Worm (Caenorhabditis elegans): ENCODE data around the gene C14E2.11.

Gene C14E2.11

DNA sequence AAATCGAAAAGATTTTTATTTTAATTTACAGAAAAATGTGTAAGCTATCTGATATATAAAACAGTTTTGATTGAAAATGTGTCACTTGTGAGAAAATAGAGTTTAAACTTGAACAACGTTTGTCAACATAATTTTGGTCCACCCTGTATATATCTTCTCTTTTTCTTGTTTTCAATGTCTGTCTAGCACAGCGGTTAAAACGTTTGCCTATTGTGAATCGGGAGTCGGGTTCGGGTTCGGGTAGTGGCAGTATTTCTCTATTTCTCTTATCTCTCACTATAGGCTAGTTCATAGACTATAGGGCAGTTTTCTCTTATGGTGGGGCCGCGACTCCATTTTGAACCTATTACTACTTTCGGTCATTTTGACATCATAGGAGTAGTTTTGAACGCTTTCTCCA lies 10.2 kb upstream of the C14E2.11 start:
- TF ChIP-seq ceh-34 (tag; optimal IDR thresholded peaks at IDR 0.05) (no peak), syd-9 (tag; optimal IDR thresholded peaks at IDR 0.05) (no peak), rnt-1 (tag; optimal IDR thresholded peaks at IDR 0.05) (no peak), fax-1 (tag; optimal IDR thresholded peaks at IDR 0.05) (no peak), gmeb-2 (tag; optimal IDR thresholded peaks at IDR 0.05) (no peak), sdc-2 (tag; optimal IDR thresholded peaks at IDR 0.05) (no peak), C38D4.7 (GFP tag; optimal IDR thresholded peaks at IDR 0.05) (no peak), lim-6 (tag; optimal IDR thresholded peaks at IDR 0.05) (no peak), pha-4 (tag; optimal IDR thresholded peaks at IDR 0.05) (no peak), mec-3 (tag; optimal IDR thresholded peaks at IDR 0.05; ENCODE audit: borderline replicate concordance) (no peak), pros-1 (tag; optimal IDR thresholded peaks at IDR 0.05) (no peak), lin-11 (tag; optimal IDR thresholded peaks at IDR 0.05) (no peak), ceh-31 (tag; optimal IDR thresholded peaks at IDR 0.05) (no peak), ttx-3 (tag; optimal IDR thresholded peaks at IDR 0.05) (no peak), hlh-15 (tag; optimal IDR thresholded peaks at IDR 0.05) (no peak), ceh-9 (tag; optimal IDR thresholded peaks at IDR 0.05) (no peak), ceh-6 (GFP tag; optimal IDR thresholded peaks at IDR 0.05) (no peak), ceh-48 (tag; optimal IDR thresholded peaks at IDR 0.05) (no peak)

DNA sequence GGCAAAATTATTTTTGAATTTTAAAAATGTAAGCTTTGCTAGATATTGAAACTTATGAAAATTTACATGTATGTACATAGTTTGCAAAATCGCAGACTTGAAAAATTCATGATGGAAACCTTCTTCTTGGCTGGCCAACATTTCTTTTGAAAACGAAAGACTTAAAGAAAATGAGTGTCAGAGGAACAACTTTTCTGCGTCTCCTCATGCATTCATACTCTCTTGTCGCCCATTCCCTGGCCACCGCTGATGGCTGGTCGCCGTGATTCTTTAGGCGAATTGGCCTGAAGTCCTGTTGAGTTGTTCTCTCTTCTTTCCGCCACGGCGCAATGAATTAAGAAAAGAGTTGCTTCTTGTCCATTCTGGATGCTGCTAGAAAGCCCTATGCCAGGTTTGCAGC lies 5.2 kb upstream of the C14E2.11 start:
- TF ChIP-seq ceh-9 (tag; optimal IDR thresholded peaks at IDR 0.05) (no peak), madf-2 (tag; optimal IDR thresholded peaks at IDR 0.05) (no peak), tbx-2 (tag; optimal IDR thresholded peaks at IDR 0.05) (no peak), K02D7.2 (tag; optimal IDR thresholded peaks at IDR 0.05) (no peak), nhr-11 (tag; optimal IDR thresholded peaks at IDR 0.05) (no peak), ceh-24 (tag; optimal IDR thresholded peaks at IDR 0.05) (no peak), sox-4 (tag; optimal IDR thresholded peaks at IDR 0.05) (no peak), ttx-3 (tag; optimal IDR thresholded peaks at IDR 0.05) (no peak), ahr-1 (tag; optimal IDR thresholded peaks at IDR 0.05) (no peak), nhr-232 (tag; optimal IDR thresholded peaks at IDR 0.05) (no peak), pat-9 (tag; optimal IDR thresholded peaks at IDR 0.05) (no peak), unc-86 (tag; optimal IDR thresholded peaks at IDR 0.05) (no peak), ceh-19 (GFP tag; optimal IDR thresholded peaks at IDR 0.05) (no peak), ceh-2 (tag; optimal IDR thresholded peaks at IDR 0.05) (no peak), hlh-6 (tag; optimal IDR thresholded peaks at IDR 0.05) (no peak), hlh-13 (GFP tag; optimal IDR thresholded peaks at IDR 0.05) (no peak)

DNA sequence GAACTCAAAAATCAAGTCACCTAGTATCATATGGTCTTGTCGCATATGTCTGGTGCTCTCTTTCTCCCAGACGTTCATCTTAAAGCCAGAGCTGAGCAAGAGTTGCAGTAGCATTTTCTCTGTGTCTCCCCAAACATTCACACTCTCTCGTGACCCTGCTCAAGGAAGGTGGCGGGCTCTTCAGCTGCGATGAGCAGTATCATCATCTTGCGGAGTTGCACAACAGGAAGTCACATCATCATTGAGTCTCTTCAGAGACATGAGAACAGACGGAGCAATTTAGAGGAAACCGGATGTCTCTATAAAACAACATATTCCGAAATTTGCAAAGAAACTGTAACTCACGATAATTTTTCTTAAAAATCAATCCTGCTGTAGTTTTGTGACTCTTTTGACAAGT lies 2.7 kb upstream of the C14E2.11 start:
- TF ChIP-seq zip-5 (tag; optimal IDR thresholded peaks at IDR 0.05) = no peak

DNA sequence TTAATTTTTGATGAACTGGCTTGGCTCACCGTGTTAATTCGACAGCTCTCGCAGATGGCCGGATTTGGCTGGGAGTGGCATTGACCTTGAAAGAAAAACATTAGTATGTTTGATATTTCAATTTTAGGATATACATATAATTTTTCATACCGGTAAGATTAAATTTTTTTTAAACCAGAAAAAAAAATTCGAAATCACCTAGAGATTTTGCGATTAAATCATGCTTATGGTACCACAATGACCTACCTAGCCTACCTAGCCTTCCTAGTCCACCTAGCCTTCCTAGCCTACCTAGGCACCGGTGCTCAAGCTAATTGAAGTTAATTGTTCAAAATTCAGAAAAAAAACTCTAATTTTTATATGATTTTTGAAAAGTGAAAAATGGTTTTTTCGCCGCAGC lies 10.2 kb downstream of the C14E2.11 start, which contains the start of gene C14E2.3:
Gene C14E2.3 (minus strand): TSS at position 101 of the 400 bp plus-strand sequence.
- no peak for TF ChIP-seq hlh-8 (tag; optimal IDR thresholded peaks at IDR 0.05)
- TF ChIP-seq sdc-2 (tag; optimal IDR thresholded peaks at IDR 0.05) = no peak
- no peak for TF ChIP-seq hlh-15 (tag; optimal IDR thresholded peaks at IDR 0.05)
- no peak for TF ChIP-seq unc-55 (GFP tag; optimal IDR thresholded peaks at IDR 0.05)
- TF ChIP-seq ceh-6 (GFP tag; optimal IDR thresholded peaks at IDR 0.05) = no peak
- TF ChIP-seq K09A11.1 (tag; optimal IDR thresholded peaks at IDR 0.05; ENCODE audit: insufficient read depth) = no peak
- TF ChIP-seq ceh-30 (tag; optimal IDR thresholded peaks at IDR 0.05) = no peak
- TF ChIP-seq dmd-4 (tag; optimal IDR thresholded peaks at IDR 0.05; ENCODE audit: borderline replicate concordance) = no peak
- no peak for TF ChIP-seq lim-6 (tag; optimal IDR thresholded peaks at IDR 0.05)
- no peak for TF ChIP-seq pag-3 (tag; optimal IDR thresholded peaks at IDR 0.05; ENCODE audit: borderline replicate concordance)
- no peak for TF ChIP-seq hlh-13 (GFP tag; optimal IDR thresholded peaks at IDR 0.05)
- TF ChIP-seq sox-4 (tag; optimal IDR thresholded peaks at IDR 0.05) = no peak
- TF ChIP-seq ceh-31 (tag; optimal IDR thresholded peaks at IDR 0.05) = no peak
- TF ChIP-seq ceh-22 (tag; optimal IDR thresholded peaks at IDR 0.05) = no peak
- TF ChIP-seq rnt-1 (tag; optimal IDR thresholded peaks at IDR 0.05) = no peak
- no peak for TF ChIP-seq ref-2 (tag; optimal IDR thresholded peaks at IDR 0.05)
- TF ChIP-seq npax-4 (tag; optimal IDR thresholded peaks at IDR 0.05) = no peak
- TF ChIP-seq odd-2 (tag; optimal IDR thresholded peaks at IDR 0.05) = no peak
